Fruit fly (Drosophila melanogaster): ENCODE measurements around the gene Naprt.

The Naprt gene

DNA sequence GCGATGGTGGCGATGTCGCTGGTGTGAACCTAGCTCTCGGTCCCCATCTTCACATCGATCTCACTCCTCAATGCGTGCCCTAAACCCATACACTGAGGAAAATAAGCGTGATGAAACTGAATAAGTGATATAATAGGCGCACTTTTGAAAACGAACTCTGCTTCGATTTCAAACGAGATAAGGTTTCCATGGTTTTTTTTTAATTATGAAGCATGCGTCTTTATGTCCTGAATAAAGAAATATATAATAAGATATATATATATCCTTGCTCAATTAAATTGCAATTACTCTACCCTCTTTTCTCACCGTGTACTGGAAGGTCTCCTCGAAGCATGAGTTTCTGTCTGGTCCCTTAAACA is 25.0 kb upstream of the Naprt start (continued):
- TF ChIP-seq sna (GFP tag; IDR thresholded peaks at IDR 0.05; ENCODE audit: partially characterized antibody) (no peak), Eip74EF (GFP tag; optimal IDR thresholded peaks at IDR 0.05) (peak in 1 of 2 experiments; percentile 6), Oli (tag; optimal IDR thresholded peaks at IDR 0.05) (peak; percentile 67), Asciz (GFP tag; optimal IDR thresholded peaks at IDR 0.05) (peak; percentile 26), Meics (GFP tag; optimal IDR thresholded peaks at IDR 0.05) (peak; percentile 53), sima (GFP tag; optimal IDR thresholded peaks at IDR 0.05) (no peak), CG3847 (GFP tag; IDR thresholded peaks at IDR 0.05) (peak; percentile 53), CG12744 (GFP tag; optimal IDR thresholded peaks at IDR 0.05) (no peak), CG30431 (GFP tag; optimal IDR thresholded peaks at IDR 0.05) (peak; percentile 62), Aef1 (GFP tag; IDR thresholded peaks at IDR 0.05) (no peak; the same call in 2 of the 3 replicates), caup (GFP tag; optimal IDR thresholded peaks at IDR 0.05; ENCODE audit: severe bottlenecking) (peak; percentile 22), Bgb (GFP tag; IDR thresholded peaks at IDR 0.05; ENCODE audit: partially characterized antibody) (no peak), Bdp1 (GFP tag; optimal IDR thresholded peaks at IDR 0.05) (peak; percentile 13), CG10959 (GFP tag; IDR thresholded peaks at IDR 0.05) (peak; percentile 66), Taf1 (GFP tag; IDR thresholded peaks at IDR 0.05) (no peak), CG9727 (GFP tag; optimal IDR thresholded peaks at IDR 0.05) (peak; percentile 86), chm (GFP tag; IDR thresholded peaks at IDR 0.05) (peak; percentile 47; the same call in 1 of the 2 replicates), danr (GFP tag; IDR thresholded peaks at IDR 0.05) (no peak), klu (GFP tag; IDR thresholded peaks at IDR 0.05) (peak; percentile 43; the same call in 1 of the 2 replicates), CG10654 (GFP tag; optimal IDR thresholded peaks at IDR 0.05) (peak; percentile 42), D19B (GFP tag; optimal IDR thresholded peaks at IDR 0.05) (peak; percentile 38), scrt (GFP tag; optimal IDR thresholded peaks at IDR 0.05) (peak; percentile 40), prd (optimal IDR thresholded peaks at IDR 0.05) (no peak), prd (GFP tag; IDR thresholded peaks at IDR 0.05) (peak; percentile 76), CG33557 (GFP tag; optimal IDR thresholded peaks at IDR 0.05) (peak; percentile 88), CG17802 (tag; optimal IDR thresholded peaks at IDR 0.05) (no peak), ara (GFP tag; IDR thresholded peaks at IDR 0.05) (peak; percentile 78), Fer3 (tag; optimal IDR thresholded peaks at IDR 0.05) (peak; percentile 32), Myb (GFP tag; optimal IDR thresholded peaks at IDR 0.05) (no peak), sob (GFP tag; IDR thresholded peaks at IDR 0.05) (no peak), BtbVII (GFP tag; optimal IDR thresholded peaks at IDR 0.05) (peak; percentile 55), CG1647 (GFP tag; optimal IDR thresholded peaks at IDR 0.05) (no peak), Deaf1 (tag; optimal IDR thresholded peaks at IDR 0.05) (peak; percentile 4), gcm2 (GFP tag; optimal IDR thresholded peaks at IDR 0.05) (no peak), CG3281 (GFP tag; optimal IDR thresholded peaks at IDR 0.05) (peak; percentile 63), CG2202 (tag; optimal IDR thresholded peaks at IDR 0.05) (peak; percentile 69), CG11560 (tag; IDR thresholded peaks at IDR 0.05) (no peak), CG7556 (GFP tag; optimal IDR thresholded peaks at IDR 0.05) (peak; percentile 68), CG4820 (GFP tag; optimal IDR thresholded peaks at IDR 0.05) (peak; percentile 57), Fer1 (GFP tag; optimal IDR thresholded peaks at IDR 0.05) (peak; percentile 11), zf30C (GFP tag; optimal IDR thresholded peaks at IDR 0.05) (peak; percentile 93), E2f1 (GFP tag; IDR thresholded peaks at IDR 0.05) (peak; percentile 25; the same call in 1 of the 2 replicates), zen (tag; optimal IDR thresholded peaks at IDR 0.05) (peak; percentile 83), nerfin-1 (tag; optimal IDR thresholded peaks at IDR 0.05) (peak; percentile 60), gsb-n (tag; optimal IDR thresholded peaks at IDR 0.05) (peak; percentile 61), CG16779 (GFP tag; IDR thresholded peaks at IDR 0.05) (no peak), stwl (tag; optimal IDR thresholded peaks at IDR 0.05) (peak; percentile 56), bab2 (GFP tag; optimal IDR thresholded peaks at IDR 0.05) (no peak), ab (GFP tag; optimal IDR thresholded peaks at IDR 0.05) (no peak), CG15696 (tag; optimal IDR thresholded peaks at IDR 0.05) (peak; percentile 95), CG4404 (GFP tag; IDR thresholded peaks at IDR 0.05) (peak; percentile 82)
